Fruit fly (Drosophila melanogaster): ENCODE results near the gene arx.

dm6 chr3L:18870027-18870426 lies 31.3 kb downstream of the arx start, which contains the start of gene Blos3:
- no peak for TF ChIP-seq Myc (optimal IDR thresholded peaks at IDR 0.05)
- no peak for TF ChIP-seq insv (optimal IDR thresholded peaks at IDR 0.05)
- TF ChIP-seq Sin3A (optimal IDR thresholded peaks at IDR 0.05): no peak
- TF ChIP-seq h (optimal IDR thresholded peaks at IDR 0.05): no peak
